Worm (Caenorhabditis elegans): ENCODE measurements around the gene ZK1320.2.

ZK1320.2 gene

DNA sequence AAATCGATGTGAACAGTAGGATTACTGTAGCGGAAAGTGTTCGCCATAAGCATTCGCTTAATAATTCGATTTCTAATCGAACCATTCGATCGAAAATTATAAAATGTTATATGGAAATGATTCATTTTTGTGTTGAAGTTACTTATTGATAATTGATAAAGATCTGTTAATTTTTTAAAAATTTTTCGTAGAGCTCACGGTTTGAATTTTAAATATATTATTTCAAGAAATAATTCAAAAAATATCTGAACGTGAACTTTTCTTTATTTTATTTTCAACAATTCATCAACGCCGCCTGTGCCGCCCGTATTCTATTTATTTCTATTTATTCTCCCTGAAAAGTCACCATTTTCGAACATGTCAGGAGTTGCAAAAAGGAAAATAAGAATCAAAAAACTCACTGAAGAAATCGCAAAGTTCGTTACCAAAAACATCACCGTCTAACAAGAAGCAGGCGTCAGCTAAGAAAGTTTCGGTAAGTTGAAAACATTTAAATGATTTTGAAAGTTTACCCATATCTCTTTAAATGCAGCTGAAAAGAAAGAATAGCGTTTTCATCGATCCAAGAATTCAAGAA is 47.4 kb downstream of the ZK1320.2 start, which contains the start of the genes T15H9.5 and T15H9.4:
TSS of gene T15H9.5 (minus strand) at position 101 of the 577 bp plus-strand sequence.
TSS of gene T15H9.4 (plus strand) at position 527 of the 577 bp plus-strand sequence.
- no peak for TF ChIP-seq spr-3 (GFP tag; optimal IDR thresholded peaks at IDR 0.05)
- no peak for TF ChIP-seq sdz-12 (GFP tag; optimal IDR thresholded peaks at IDR 0.05)
- TF ChIP-seq unc-130 (GFP tag; optimal IDR thresholded peaks at IDR 0.05), result no peak
- TF ChIP-seq nhr-25 (tag; optimal IDR thresholded peaks at IDR 0.05; ENCODE audit: borderline replicate concordance, insufficient read depth), result no peak
- TF ChIP-seq duxl-1 (tag; optimal IDR thresholded peaks at IDR 0.05; ENCODE audit: poor library complexity), result no peak
- no peak for TF ChIP-seq T26A8.4 (GFP tag; IDR thresholded peaks at IDR 0.05)
- no peak for TF ChIP-seq ceh-28 (tag; optimal IDR thresholded peaks at IDR 0.05)
- TF ChIP-seq dmd-9 (GFP tag; IDR thresholded peaks at IDR 0.05), result no peak
- TF ChIP-seq ama-1 (optimal IDR thresholded peaks at IDR 0.05), result no peak
- no peak for TF ChIP-seq gei-8 (GFP tag; optimal IDR thresholded peaks at IDR 0.05)
- TF ChIP-seq set-16 (GFP tag; IDR thresholded peaks at IDR 0.05), result no peak
- no peak for TF ChIP-seq hlh-11 (tag; optimal IDR thresholded peaks at IDR 0.05)
- TF ChIP-seq lim-7 (GFP tag; IDR thresholded peaks at IDR 0.05), result no peak
- no peak for TF ChIP-seq egl-27 (tag; optimal IDR thresholded peaks at IDR 0.05)

- TF ChIP-seq lir-3 (tag; optimal IDR thresholded peaks at IDR 0.05), result no peak
- no peak for TF ChIP-seq nhr-28 (tag; optimal IDR thresholded peaks at IDR 0.05)
- no peak for TF ChIP-seq pha-4 (GFP tag; IDR thresholded peaks at IDR 0.05)
- TF ChIP-seq pha-4 (tag; optimal IDR thresholded peaks at IDR 0.05), result no peak
- TF ChIP-seq F26F4.8 (GFP tag; conservative IDR thresholded peaks at IDR 0.05), result no peak
- TF ChIP-seq lin-15B (tag; optimal IDR thresholded peaks at IDR 0.05), result no peak
- TF ChIP-seq daf-19 (GFP tag; conservative IDR thresholded peaks at IDR 0.05), result no peak
- TF ChIP-seq mes-2 (tag; optimal IDR thresholded peaks at IDR 0.05; ENCODE audit: poor library complexity, severe bottlenecking), result no peak
- no peak for TF ChIP-seq cey-2 (tag; optimal IDR thresholded peaks at IDR 0.05; ENCODE audit: borderline replicate concordance, insufficient read depth)
- no peak for TF ChIP-seq R02D3.7 (tag; optimal IDR thresholded peaks at IDR 0.05)
- no peak for TF ChIP-seq zip-2 (tag; optimal IDR thresholded peaks at IDR 0.05)
- no peak for TF ChIP-seq set-16 (GFP tag; IDR thresholded peaks at IDR 0.05)
- TF ChIP-seq aly-2 (tag; optimal IDR thresholded peaks at IDR 0.05), result no peak
- TF ChIP-seq ceh-20 (GFP tag; IDR thresholded peaks at IDR 0.05), result no peak
- no peak for TF ChIP-seq spr-3 (GFP tag; optimal IDR thresholded peaks at IDR 0.05)
- TF ChIP-seq ztf-11 (tag; optimal IDR thresholded peaks at IDR 0.05), result no peak
- no peak for TF ChIP-seq lsy-2 (tag; optimal IDR thresholded peaks at IDR 0.05)
Observed at ce11 chrII:9609296-9609695, 49.5 kb downstream of the ZK1320.2 start, which contains the start of gene pap-2. Gene pap-2, minus strand, starts transcription at chrII:9609396.

All from whole organism, L4 larva.